Worm (Caenorhabditis elegans): ENCODE results near the gene K10C8.4.
A peak's percentile ranks its signal among the peaks of the same experiment; 100 is the strongest.

Gene K10C8.4

DNA sequence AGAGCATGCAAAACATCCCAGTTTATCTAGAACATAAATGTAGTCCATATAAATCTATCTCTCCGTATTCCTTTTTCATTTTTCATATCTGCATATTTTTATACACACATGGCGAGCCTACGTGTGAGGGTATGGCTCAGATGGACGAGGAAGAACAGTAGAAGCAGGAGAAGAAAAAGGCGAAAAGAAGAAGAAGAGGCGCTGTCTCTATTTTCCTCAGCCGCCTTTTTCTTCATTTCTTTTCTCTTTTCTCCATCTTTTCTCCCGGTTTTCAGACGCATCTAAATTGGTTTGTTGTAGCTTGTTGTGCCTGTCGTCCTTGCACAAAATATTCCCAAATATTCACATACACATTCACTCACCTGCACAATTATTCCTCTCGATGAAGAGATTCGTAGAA is at the start of gene K10C8.4:
K10C8.4 (plus strand) TSS at position 301 of the 400 bp plus-strand sequence.
- no peak for TF ChIP-seq ztf-18 (tag; optimal IDR thresholded peaks at IDR 0.05)
- no peak for TF ChIP-seq rcor-1 (GFP tag; IDR thresholded peaks at IDR 0.05)
- no peak for TF ChIP-seq akir-1 (GFP tag; optimal IDR thresholded peaks at IDR 0.05)
- no peak for TF ChIP-seq sdz-38 (tag; optimal IDR thresholded peaks at IDR 0.05)
- no peak for TF ChIP-seq nhr-27 (tag; optimal IDR thresholded peaks at IDR 0.05)
- no peak for TF ChIP-seq lag-1 (GFP tag; IDR thresholded peaks at IDR 0.05)
- no peak for TF ChIP-seq nhr-179 (tag; optimal IDR thresholded peaks at IDR 0.05)
- TF ChIP-seq T07F8.4 (tag; optimal IDR thresholded peaks at IDR 0.05): no peak
- TF ChIP-seq K11D2.4 (GFP tag; IDR thresholded peaks at IDR 0.05): no peak
- no peak for TF ChIP-seq B0035.1 (tag; optimal IDR thresholded peaks at IDR 0.05)
- TF ChIP-seq fkh-3 (tag; optimal IDR thresholded peaks at IDR 0.05): no peak
- TF ChIP-seq lin-26 (GFP tag; IDR thresholded peaks at IDR 0.05): no peak
- no peak for TF ChIP-seq F52B5.7 (tag; optimal IDR thresholded peaks at IDR 0.05)
- no peak for TF ChIP-seq lin-54 (GFP tag; optimal IDR thresholded peaks at IDR 0.05)
- TF ChIP-seq Y79H2A.3 (GFP tag; conservative IDR thresholded peaks at IDR 0.05): no peak

DNA sequence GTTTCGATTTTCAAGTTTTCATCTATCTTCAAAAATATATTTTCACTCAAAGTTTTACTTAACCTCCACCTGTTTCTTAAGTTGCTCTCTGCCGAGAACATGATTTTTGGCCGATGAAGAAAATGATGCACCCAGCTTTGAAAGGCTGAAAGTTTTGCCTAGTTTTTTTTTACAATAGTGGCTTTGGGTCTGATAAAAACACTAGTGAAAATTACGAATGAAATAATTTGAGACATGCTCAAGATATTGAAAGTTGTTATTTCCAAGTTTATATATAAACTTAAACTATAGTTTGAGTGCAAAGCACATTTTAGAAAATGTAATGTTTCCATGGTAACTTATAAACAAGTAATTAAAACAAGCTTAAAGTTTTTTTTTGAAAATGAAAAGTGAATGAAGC is 46.9 kb upstream of the K10C8.4 start, which contains the start of gene gpa-9:
gpa-9 (minus strand) TSS at position 101 of the 400 bp plus-strand sequence.
- TF ChIP-seq C06A6.2 (GFP tag; conservative IDR thresholded peaks at IDR 0.05) (no peak), repo-1 (tag; optimal IDR thresholded peaks at IDR 0.05) (no peak), snpc-1.1 (tag; optimal IDR thresholded peaks at IDR 0.05; ENCODE audit: insufficient read depth) (no peak), die-1 (tag; optimal IDR thresholded peaks at IDR 0.05) (no peak), efl-1 (GFP tag; optimal IDR thresholded peaks at IDR 0.05) (no peak), somi-1 (GFP tag; optimal IDR thresholded peaks at IDR 0.05) (no peak), unc-130 (GFP tag; optimal IDR thresholded peaks at IDR 0.05) (no peak), madf-10 (tag; optimal IDR thresholded peaks at IDR 0.05) (no peak), F39B2.1 (GFP tag; IDR thresholded peaks at IDR 0.05) (no peak), aptf-2 (GFP tag; conservative IDR thresholded peaks at IDR 0.05) (no peak), lir-1 (GFP tag; conservative IDR thresholded peaks at IDR 0.05) (no peak)

DNA sequence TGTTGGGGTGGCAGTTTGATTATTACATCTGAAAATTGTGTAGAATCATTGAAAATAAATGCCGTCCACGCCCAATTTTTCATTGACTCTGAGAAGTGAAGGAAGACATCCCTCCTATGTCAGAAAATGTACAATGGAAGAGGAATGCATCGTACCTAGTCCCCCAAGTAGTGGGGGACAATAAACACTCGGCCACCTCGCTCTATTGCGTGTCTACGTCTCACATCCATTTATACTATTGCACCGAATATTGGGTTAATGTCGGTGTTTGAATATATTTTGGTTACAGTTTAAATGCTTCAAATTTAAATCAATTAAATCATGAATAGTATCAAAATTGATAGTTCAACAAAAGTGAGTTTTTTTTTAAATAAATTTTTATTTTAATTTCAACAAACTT is 46.4 kb upstream of the K10C8.4 start, which contains the start of gene lin-25:
lin-25 (plus strand) TSS at position 290 of the 400 bp plus-strand sequence.
- TF ChIP-seq him-1 (tag; optimal IDR thresholded peaks at IDR 0.05) (no peak), ZK185.1 (tag; optimal IDR thresholded peaks at IDR 0.05; ENCODE audit: poor library complexity, severe bottlenecking) (peak; percentile 23), ceh-27 (GFP tag; optimal IDR thresholded peaks at IDR 0.05) (no peak), mes-4 (tag; optimal IDR thresholded peaks at IDR 0.05) (no peak), bed-2 (GFP tag; IDR thresholded peaks at IDR 0.05) (no peak), ztf-18 (tag; optimal IDR thresholded peaks at IDR 0.05) (no peak), hlh-26 (GFP tag; conservative IDR thresholded peaks at IDR 0.05) (no peak), nhr-80 (tag; optimal IDR thresholded peaks at IDR 0.05) (peak; percentile 53)

DNA sequence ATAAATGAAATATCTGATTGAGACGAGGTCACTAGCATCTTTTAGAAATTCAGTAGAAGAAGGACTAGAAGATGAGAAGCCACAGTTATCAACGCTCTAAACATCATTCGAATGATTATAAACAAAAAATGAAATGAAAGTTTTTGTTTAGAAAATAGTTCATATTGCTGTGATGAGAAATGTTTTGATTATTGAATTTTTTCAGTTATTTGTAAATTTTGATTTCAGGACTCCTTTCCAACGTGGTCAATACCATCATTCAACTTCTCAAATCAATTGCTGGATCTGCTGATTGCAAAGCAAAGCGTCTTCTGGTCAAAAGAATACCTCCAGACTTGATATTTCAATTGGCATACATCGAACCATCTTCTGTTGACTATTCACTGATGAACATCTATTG is 37.9 kb upstream of the K10C8.4 start, which contains the start of gene W05B10.6:
W05B10.6 (minus strand) TSS at position 101 of the 400 bp plus-strand sequence.
- TF ChIP-seq hlh-26 (GFP tag; conservative IDR thresholded peaks at IDR 0.05) (no peak), attf-3 (GFP tag; conservative IDR thresholded peaks at IDR 0.05) (no peak), F57A8.1 (GFP tag; optimal IDR thresholded peaks at IDR 0.05) (no peak), ccch-3 (GFP tag; optimal IDR thresholded peaks at IDR 0.05) (no peak), athp-1 (tag; optimal IDR thresholded peaks at IDR 0.05) (no peak), unc-130 (GFP tag; optimal IDR thresholded peaks at IDR 0.05) (no peak), F10E7.11 (tag; optimal IDR thresholded peaks at IDR 0.05) (no peak), lin-35 (GFP tag; optimal IDR thresholded peaks at IDR 0.05) (no peak), bed-1 (GFP tag; IDR thresholded peaks at IDR 0.05) (no peak), fkh-3 (tag; optimal IDR thresholded peaks at IDR 0.05) (no peak), B0261.1 (tag; optimal IDR thresholded peaks at IDR 0.05) (no peak), F52B5.7 (tag; optimal IDR thresholded peaks at IDR 0.05) (no peak), mes-4 (tag; optimal IDR thresholded peaks at IDR 0.05) (no peak), sea-2 (GFP tag; IDR thresholded peaks at IDR 0.05) (no peak), ztf-25 (GFP tag; IDR thresholded peaks at IDR 0.05) (no peak)
